Worm (Caenorhabditis elegans) whole organism, late embryonic: ENCODE measurements around the gene F29F11.20.

Experiments used
- ceh-24 ChIP-seq: sonication (generic microtip); optimal IDR thresholded peaks from 2 replicates; lab custom pipeline; 2016; ENCODE audit warnings: mild to moderate bottlenecking, missing genetic modification characterization, missing compliant biosample characterization
- madf-2 ChIP-seq: sonication (generic microtip); optimal IDR thresholded peaks from 2 replicates; lab custom pipeline; 2017; ENCODE audit warnings: missing genetic modification characterization, missing compliant biosample characterization
- pha-4 ChIP-seq: fragments of 150-350 bp; optimal IDR thresholded peaks from 2 replicates; lab custom pipeline; 2018; ENCODE audit warnings: missing biosample characterization, missing genetic modification reagents, missing genetic modification characterization
- sox-4 ChIP-seq: sonication (generic microtip); optimal IDR thresholded peaks from 2 replicates; lab custom pipeline; 2017; ENCODE audit warnings: mild to moderate bottlenecking, missing genetic modification characterization, inconsistent platforms, missing compliant biosample characterization

DNA sequence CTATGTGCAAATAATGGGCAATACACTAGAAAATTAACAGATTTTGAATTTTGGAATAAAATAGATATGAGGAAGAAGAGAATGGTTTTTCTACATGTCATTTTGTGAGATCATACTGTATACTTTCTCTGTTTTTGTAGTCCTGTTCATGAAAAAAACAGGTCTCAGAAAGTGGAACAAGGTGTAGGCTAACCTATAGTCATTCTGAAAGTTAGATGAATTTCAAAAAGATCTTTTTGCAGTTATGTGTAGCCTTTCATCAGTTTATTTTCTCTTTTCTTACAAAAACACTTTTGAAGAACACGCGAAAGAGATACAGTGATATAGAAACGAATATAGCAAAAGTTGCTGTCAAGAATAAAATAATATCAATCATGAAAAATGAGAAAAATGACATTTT is 33.5 kb upstream of the F29F11.20 start, which contains the start of gene ugt-35:
- no peak for TF ChIP-seq pha-4 (tag; lab: Kevin White, UChicago)
- no peak for TF ChIP-seq sox-4
- no peak for TF ChIP-seq ceh-24 (tag; lab: Kevin White, UChicago)
- no peak for TF ChIP-seq madf-2 (tag; lab: Kevin White, UChicago)
